Worm (Caenorhabditis elegans): ENCODE data around the gene glb-16.

DNA sequence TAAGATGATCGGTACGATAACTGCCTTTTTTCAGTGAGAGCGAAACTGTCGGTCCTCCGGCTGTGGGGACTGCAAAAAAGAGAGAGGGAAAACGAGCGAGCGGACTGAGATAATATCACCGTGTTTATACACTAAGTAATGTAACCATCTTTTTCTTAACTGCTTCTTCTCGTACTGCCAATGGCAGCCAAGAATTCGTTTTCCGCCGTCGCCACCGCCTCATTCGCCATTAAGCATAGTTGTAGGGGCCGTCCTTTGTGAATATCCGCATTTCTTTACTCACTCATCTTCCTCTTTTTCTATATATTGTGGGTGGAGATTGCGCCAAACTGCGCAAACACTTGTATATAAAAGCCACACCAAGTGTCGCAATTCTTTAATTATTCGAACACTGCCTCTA lies 6.6 kb upstream of the glb-16 start, which contains the start of gene col-174:
- TF ChIP-seq ref-1 (GFP tag; conservative IDR thresholded peaks at IDR 0.05) (no peak), cog-1 (tag; optimal IDR thresholded peaks at IDR 0.05) (no peak), tab-1 (GFP tag; IDR thresholded peaks at IDR 0.05) (no peak), flt-1 (GFP tag; IDR thresholded peaks at IDR 0.05) (no peak)
